In the genomic region with DNA sequence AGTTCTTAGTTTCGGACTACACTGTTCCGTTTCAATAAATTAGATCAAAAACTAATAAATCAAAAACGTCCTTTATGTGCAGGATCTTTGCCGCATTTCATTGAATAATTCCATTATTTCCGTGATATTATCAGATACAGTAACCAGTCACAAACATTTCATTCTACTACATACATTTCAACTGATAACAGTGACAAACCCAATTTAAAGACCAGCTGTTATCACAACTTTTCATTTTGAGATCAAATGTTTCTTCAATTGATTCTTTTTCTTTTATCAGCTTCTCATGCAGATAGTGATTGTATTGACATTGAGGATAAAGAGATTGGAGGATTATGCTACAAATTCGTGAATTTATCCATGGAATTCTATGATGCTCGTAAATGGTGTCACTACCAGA, we compare ENCODE assay signal across 5 worm cellular contexts.
TF ChIP-seq lines count a peak whose summit lies in the region.

Gene clec-168, plus strand, starts transcription at position 247 of the 400 bp plus-strand sequence.

TF ChIP-seq in whole organism, L1 larva, 84 proteins besides CTCF, POLR2A, EP300 and RAD21:
- TF ChIP-seq ceh-8 (GFP tag; optimal IDR thresholded peaks at IDR 0.05; lab: Kevin White, UChicago) (no peak), mdl-1 (tag; optimal IDR thresholded peaks at IDR 0.05; lab: Kevin White, UChicago) (no peak), pax-3 (tag; optimal IDR thresholded peaks at IDR 0.05; lab: Kevin White, UChicago) (no peak), dsc-1 (tag; optimal IDR thresholded peaks at IDR 0.05; lab: Kevin White, UChicago) (no peak), zag-1 (tag; optimal IDR thresholded peaks at IDR 0.05; lab: Kevin White, UChicago) (no peak), ceh-90 (tag; optimal IDR thresholded peaks at IDR 0.05; lab: Kevin White, UChicago) (no peak), jun-1 (tag; optimal IDR thresholded peaks at IDR 0.05; lab: Kevin White, UChicago) (peak; percentile 11), elt-2 (tag; optimal IDR thresholded peaks at IDR 0.05; lab: Kevin White, UChicago) (peak; percentile 78), snu-23 (GFP tag; optimal IDR thresholded peaks at IDR 0.05; lab: Kevin White, UChicago) (no peak), snpc-4 (tag; optimal IDR thresholded peaks at IDR 0.05; lab: Kevin White, UChicago) (no peak), grh-1 (GFP tag; IDR thresholded peaks at IDR 0.05; lab: Robert Waterston, UW) (no peak), ztf-11 (tag; optimal IDR thresholded peaks at IDR 0.05; lab: Kevin White, UChicago) (no peak)
TF ChIP-seq in whole organism, L1 larva: peak in this region for 2.

TF ChIP-seq in whole organism, L2 larva, 48 proteins besides CTCF, POLR2A, EP300 and RAD21:
- TF ChIP-seq unc-62 (GFP tag; optimal IDR thresholded peaks at IDR 0.05; lab: Kevin White, UChicago): no peak
- TF ChIP-seq fos-1 (tag; optimal IDR thresholded peaks at IDR 0.05; lab: Kevin White, UChicago): peak; percentile 67

TF ChIP-seq in whole organism, L3 larva, 47 proteins besides CTCF, POLR2A, EP300 and RAD21:
- peak; percentile 78 for TF ChIP-seq pqm-1 (tag; optimal IDR thresholded peaks at IDR 0.05; lab: Kevin White, UChicago)
- peak; percentile 69 for TF ChIP-seq elt-2 (tag; optimal IDR thresholded peaks at IDR 0.05; lab: Kevin White, UChicago)
- no peak for TF ChIP-seq tbx-2 (tag; optimal IDR thresholded peaks at IDR 0.05; lab: Kevin White, UChicago)

TF ChIP-seq in whole organism, L4 larva, 104 proteins besides CTCF, POLR2A, EP300 and RAD21:
- TF ChIP-seq snpc-4 (tag; optimal IDR thresholded peaks at IDR 0.05; lab: Kevin White, UChicago) (no peak), T20F7.1 (GFP tag; optimal IDR thresholded peaks at IDR 0.05; lab: Kevin White, UChicago) (no peak), lin-1 (GFP tag; IDR thresholded peaks at IDR 0.05; lab: Robert Waterston, UW) (no peak), pha-4 (GFP tag; IDR thresholded peaks at IDR 0.05; lab: Robert Waterston, UW) (no peak), pha-4 (tag; optimal IDR thresholded peaks at IDR 0.05; lab: Kevin White, UChicago) (no peak), mxl-3 (GFP tag; optimal IDR thresholded peaks at IDR 0.05; lab: Kevin White, UChicago) (no peak), madf-9 (GFP tag; conservative IDR thresholded peaks at IDR 0.05; lab: Robert Waterston, UW) (no peak), zfp-3 (GFP tag; conservative IDR thresholded peaks at IDR 0.05; lab: Robert Waterston, UW) (no peak), daf-19 (GFP tag; conservative IDR thresholded peaks at IDR 0.05; lab: Robert Waterston, UW) (no peak), ceh-28 (tag; optimal IDR thresholded peaks at IDR 0.05; lab: Kevin White, UChicago) (no peak), ztf-7 (tag; optimal IDR thresholded peaks at IDR 0.05; lab: Kevin White, UChicago) (no peak), nhr-41 (GFP tag; IDR thresholded peaks at IDR 0.05; lab: Robert Waterston, UW) (no peak), unc-39 (tag; optimal IDR thresholded peaks at IDR 0.05; lab: Kevin White, UChicago) (no peak), lin-39 (tag; optimal IDR thresholded peaks at IDR 0.05; lab: Kevin White, UChicago) (no peak), fkh-10 (GFP tag; optimal IDR thresholded peaks at IDR 0.05; lab: Kevin White, UChicago) (no peak), pqm-1 (tag; optimal IDR thresholded peaks at IDR 0.05; lab: Kevin White, UChicago) (peak; percentile 61), nhr-6 (tag; optimal IDR thresholded peaks at IDR 0.05; lab: Kevin White, UChicago) (no peak), attf-4 (tag; optimal IDR thresholded peaks at IDR 0.05; lab: Kevin White, UChicago) (no peak), duxl-1 (tag; optimal IDR thresholded peaks at IDR 0.05; lab: Kevin White, UChicago; ENCODE audit: poor library complexity) (no peak), zag-1 (tag; optimal IDR thresholded peaks at IDR 0.05; lab: Kevin White, UChicago) (no peak), nhr-77 (tag; optimal IDR thresholded peaks at IDR 0.05; lab: Kevin White, UChicago) (peak; percentile 12), lsy-2 (tag; optimal IDR thresholded peaks at IDR 0.05; lab: Kevin White, UChicago) (no peak), unc-62 (GFP tag; optimal IDR thresholded peaks at IDR 0.05 in 1 of 2; lab: Kevin White, UChicago) (no peak), unc-62 (tag; optimal IDR thresholded peaks at IDR 0.05; lab: Kevin White, UChicago) (no peak), aly-2 (tag; optimal IDR thresholded peaks at IDR 0.05; lab: Kevin White, UChicago) (no peak), dmd-6 (GFP tag; IDR thresholded peaks at IDR 0.05; lab: Robert Waterston, UW) (peak; percentile 72), F10B5.3 (tag; optimal IDR thresholded peaks at IDR 0.05; lab: Kevin White, UChicago) (no peak), nhr-28 (tag; optimal IDR thresholded peaks at IDR 0.05; lab: Kevin White, UChicago) (peak; percentile 87), F49E8.2 (tag; optimal IDR thresholded peaks at IDR 0.05; lab: Kevin White, UChicago; ENCODE audit: borderline replicate concordance) (no peak), mep-1 (tag; optimal IDR thresholded peaks at IDR 0.05; lab: Kevin White, UChicago) (no peak), fos-1 (tag; optimal IDR thresholded peaks at IDR 0.05; lab: Kevin White, UChicago) (no peak)

TF ChIP-seq in whole organism, young adult, 124 proteins besides CTCF, POLR2A, EP300 and RAD21:
- no peak for TF ChIP-seq mcd-1 (GFP tag; IDR thresholded peaks at IDR 0.05; lab: Robert Waterston, UW)
- no peak for TF ChIP-seq cebp-2 (GFP tag; IDR thresholded peaks at IDR 0.05; lab: Robert Waterston, UW)
- TF ChIP-seq nhr-80 (tag; optimal IDR thresholded peaks at IDR 0.05; lab: Kevin White, UChicago): peak; percentile 16
- TF ChIP-seq egl-44 (GFP tag; IDR thresholded peaks at IDR 0.05; lab: Robert Waterston, UW): no peak
- TF ChIP-seq egl-18 (GFP tag; IDR thresholded peaks at IDR 0.05; lab: Robert Waterston, UW): no peak
- no peak for TF ChIP-seq aptf-3 (GFP tag; IDR thresholded peaks at IDR 0.05; lab: Robert Waterston, UW)
